Worm (Caenorhabditis elegans) whole organism, L4 larva: ENCODE data around the gene str-81.

Source experiments
- F49E8.2 ChIP-seq: sonication (generic microtip); optimal IDR thresholded peaks from 2 replicates; lab custom pipeline; 2016; ENCODE audit warnings: missing compliant biosample characterization, mild to moderate bottlenecking, missing genetic modification characterization, borderline replicate concordance
- R02D3.7 ChIP-seq: fragments of 150-350 bp; sonication (generic microtip); optimal IDR thresholded peaks from 3 replicates; lab custom pipeline; 2014; ENCODE audit warnings: missing biosample characterization, missing genetic modification characterization
- T20F7.1 ChIP-seq: fragments of 200-800 bp; sonication (Bioruptor generic); optimal IDR thresholded peaks from 2 replicates; lab custom pipeline; 2018; ENCODE audit warnings: mild to moderate bottlenecking, missing genetic modification characterization, missing compliant biosample characterization
- Y48G9A.11 ChIP-seq: fragments of 200-800 bp; sonication (Bioruptor generic); IDR thresholded peaks from 2 replicates; pipeline ENCODE4 v1.3.6; 2022; ENCODE audit warnings: missing genetic modification reagents, missing genetic modification characterization, missing compliant biosample characterization
- aha-1 ChIP-seq: fragments of 150-350 bp; peaks from one replicate; lab custom pipeline; 2014; ENCODE audit warnings: missing biosample characterization, missing genetic modification characterization
- ceh-20 ChIP-seq: fragments of 200-800 bp; sonication (Bioruptor generic); IDR thresholded peaks from 2 replicates; pipeline ENCODE4 v1.3.6; 2022; ENCODE audit warnings: missing genetic modification reagents, missing genetic modification characterization, missing compliant biosample characterization
- ceh-62 ChIP-seq: sonication (generic microtip); optimal IDR thresholded peaks from 2 replicates; lab custom pipeline; 2017; ENCODE audit warnings: missing biosample characterization, missing genetic modification characterization
- ces-1 ChIP-seq: fragments of 150-350 bp; sonication (generic microtip); optimal IDR thresholded peaks from 4 replicates; lab custom pipeline; 2014; ENCODE audit warnings: missing biosample characterization, missing genetic modification reagents, missing genetic modification characterization
- cey-2 ChIP-seq: sonication (generic microtip); optimal IDR thresholded peaks from 3 replicates; lab custom pipeline; 2017; ENCODE audit warnings: missing genetic modification characterization, mild to moderate bottlenecking, missing compliant biosample characterization, antibody characterized with exemption, borderline replicate concordance; ENCODE audit not compliant: insufficient read depth
- daf-12 ChIP-seq: fragments of 150-350 bp; optimal IDR thresholded peaks from 2 replicates; lab custom pipeline; 2014; ENCODE audit warnings: missing biosample characterization, missing genetic modification reagents, missing genetic modification characterization
- daf-19 ChIP-seq: fragments of 200-800 bp; sonication (Bioruptor generic); conservative IDR thresholded peaks from 2 replicates; pipeline ENCODE4 v1.3.6; 2022; ENCODE audit warnings: missing genetic modification characterization, missing compliant biosample characterization
- dmd-6 ChIP-seq: fragments of 200-800 bp; sonication (Bioruptor generic); IDR thresholded peaks from 2 replicates; pipeline ENCODE4 v1.3.6; 2022; ENCODE audit warnings: missing genetic modification reagents, missing genetic modification characterization, missing compliant biosample characterization
- dpl-1 ChIP-seq: fragments of 150-350 bp; optimal IDR thresholded peaks from 2 replicates; lab custom pipeline; 2014; ENCODE audit warnings: missing biosample characterization, missing genetic modification reagents, missing genetic modification characterization
- dve-1 ChIP-seq: sonication (generic microtip); optimal IDR thresholded peaks from 2 replicates; lab custom pipeline; 2017; ENCODE audit warnings: antibody characterized with exemption, mild to moderate bottlenecking, missing genetic modification characterization, missing compliant biosample characterization; ENCODE audit not compliant: insufficient read depth
- egl-43 ChIP-seq: fragments of 200-800 bp; sonication (Bioruptor generic); IDR thresholded peaks from 2 replicates; pipeline ENCODE4 v1.3.6; 2022; ENCODE audit warnings: missing genetic modification reagents, missing genetic modification characterization, missing compliant biosample characterization
- fkh-10 ChIP-seq: fragments of 150-350 bp; optimal IDR thresholded peaks from 2 replicates; lab custom pipeline; 2014; ENCODE audit warnings: missing biosample characterization, missing genetic modification reagents, missing genetic modification characterization
- gei-8 ChIP-seq: fragments of 200-800 bp; sonication (Bioruptor generic); optimal IDR thresholded peaks from 2 replicates; lab custom pipeline; 2018; ENCODE audit warnings: mild to moderate bottlenecking, missing genetic modification characterization, missing compliant biosample characterization
- hif-1 ChIP-seq, 2 experiments: sonication (generic microtip); optimal IDR thresholded peaks; 2 replicates each; lab custom pipeline; 2016 to 2017; ENCODE audit warnings: missing compliant biosample characterization in 2 of 2, missing genetic modification characterization in 2 of 2, missing genetic modification reagents in 2 of 2, missing genotype in 2 of 2, mild to moderate bottlenecking in 1 of 2
- hmg-1.1 ChIP-seq: fragments of 200-800 bp; sonication (Bioruptor generic); IDR thresholded peaks from 2 replicates; pipeline ENCODE4 v1.3.6; 2022; ENCODE audit warnings: missing genetic modification reagents, missing genetic modification characterization, missing compliant biosample characterization
- lim-7 ChIP-seq: fragments of 200-800 bp; sonication (Bioruptor generic); IDR thresholded peaks from 2 replicates; pipeline ENCODE4 v1.3.6; 2022; ENCODE audit warnings: missing genetic modification characterization, missing compliant biosample characterization
- lin-15B ChIP-seq: fragments of 150-350 bp; sonication (generic microtip); optimal IDR thresholded peaks from 3 replicates; lab custom pipeline; 2014; ENCODE audit warnings: missing biosample characterization, missing genetic modification characterization
- lin-39 ChIP-seq: fragments of 150-350 bp; optimal IDR thresholded peaks from 2 replicates; lab custom pipeline; 2014; ENCODE audit warnings: missing biosample characterization, missing genetic modification reagents, missing genetic modification characterization
- lir-3 ChIP-seq: sonication (generic microtip); optimal IDR thresholded peaks from 2 replicates; lab custom pipeline; 2016; ENCODE audit warnings: mild to moderate bottlenecking, missing genetic modification characterization, missing compliant biosample characterization
- lsy-2 ChIP-seq, 2 experiments: fragments of 150-350 bp in 1 of 2; sonication (generic microtip) in 1 of 2; optimal IDR thresholded peaks; 2 replicates each; lab custom pipeline; 2014 to 2017; ENCODE audit warnings: missing biosample characterization in 2 of 2, missing genetic modification characterization in 2 of 2
- madf-9 ChIP-seq: fragments of 200-800 bp; sonication (Bioruptor generic); conservative IDR thresholded peaks from 2 replicates; pipeline ENCODE4 v1.3.6; 2022; ENCODE audit warnings: missing genetic modification reagents, missing genetic modification characterization, missing compliant biosample characterization
- mdl-1 ChIP-seq, 2 experiments: fragments of 150-350 bp in 1 of 2; sonication (generic microtip) in 1 of 2; optimal IDR thresholded peaks; 2 replicates each; lab custom pipeline; 2014 to 2017; ENCODE audit warnings: missing biosample characterization in 2 of 2, missing genetic modification characterization in 2 of 2
- mep-1 ChIP-seq: fragments of 150-350 bp; sonication (generic microtip); optimal IDR thresholded peaks from 3 replicates; lab custom pipeline; 2014; ENCODE audit warnings: missing biosample characterization, missing genetic modification characterization
- mes-2 ChIP-seq: sonication (generic microtip); optimal IDR thresholded peaks from 2 replicates; lab custom pipeline; 2016; ENCODE audit warnings: missing genotype, mild to moderate bottlenecking, missing genetic modification characterization, missing compliant biosample characterization; ENCODE audit not compliant: poor library complexity, severe bottlenecking
- mxl-2 ChIP-seq: fragments of 200-800 bp; sonication (Bioruptor generic); conservative IDR thresholded peaks from 2 replicates; pipeline ENCODE4 v1.3.6; 2022; ENCODE audit warnings: missing genetic modification reagents, missing genetic modification characterization, missing compliant biosample characterization
- nhr-10 ChIP-seq: fragments of 150-350 bp; optimal IDR thresholded peaks from 2 replicates; lab custom pipeline; 2014; ENCODE audit warnings: missing biosample characterization, missing genetic modification characterization
- nhr-102 ChIP-seq: sonication (generic microtip); optimal IDR thresholded peaks from 2 replicates; lab custom pipeline; 2016; ENCODE audit warnings: mild to moderate bottlenecking, missing genetic modification characterization, moderate library complexity, missing compliant biosample characterization
- nhr-11 ChIP-seq: fragments of 150-350 bp; optimal IDR thresholded peaks from 2 replicates; lab custom pipeline; 2014; ENCODE audit warnings: missing biosample characterization, missing genetic modification characterization
- nhr-76 ChIP-seq: fragments of 150-350 bp; optimal IDR thresholded peaks from 2 replicates; lab custom pipeline; 2014; ENCODE audit warnings: missing biosample characterization, missing genetic modification characterization
- php-3 ChIP-seq: fragments of 200-800 bp; sonication (Bioruptor generic); IDR thresholded peaks from 2 replicates; pipeline ENCODE4 v1.3.6; 2022; ENCODE audit warnings: missing genetic modification reagents, missing genetic modification characterization, missing compliant biosample characterization
- pqm-1 ChIP-seq: sonication (generic microtip); optimal IDR thresholded peaks from 2 replicates; lab custom pipeline; 2017; ENCODE audit warnings: missing biosample characterization, missing genetic modification characterization
- rbr-2 ChIP-seq: sonication (generic microtip); optimal IDR thresholded peaks from 2 replicates; lab custom pipeline; 2016; ENCODE audit warnings: missing genotype, missing genetic modification characterization, missing compliant biosample characterization
- set-16 ChIP-seq: fragments of 200-800 bp; sonication (Bioruptor generic); IDR thresholded peaks from 2 replicates; pipeline ENCODE4 v1.3.6; 2022; ENCODE audit warnings: missing genetic modification reagents, missing genetic modification characterization, missing compliant biosample characterization
- snpc-1.2 ChIP-seq: fragments of 200-800 bp; sonication (Bioruptor generic); IDR thresholded peaks from 2 replicates; pipeline ENCODE4 v1.3.6; 2022; ENCODE audit warnings: missing genetic modification reagents, missing genetic modification characterization, missing compliant biosample characterization
- tag-97 ChIP-seq: fragments of 200-800 bp; sonication (Bioruptor generic); IDR thresholded peaks from 2 replicates; pipeline ENCODE4 v1.3.6; 2022; ENCODE audit warnings: missing genetic modification characterization, missing compliant biosample characterization
- vab-7 ChIP-seq: fragments of 200-800 bp; sonication (Bioruptor generic); IDR thresholded peaks from 2 replicates; pipeline ENCODE4 v1.3.6; 2022; ENCODE audit warnings: missing genetic modification reagents, missing genetic modification characterization, missing compliant biosample characterization

The str-81 gene

DNA sequence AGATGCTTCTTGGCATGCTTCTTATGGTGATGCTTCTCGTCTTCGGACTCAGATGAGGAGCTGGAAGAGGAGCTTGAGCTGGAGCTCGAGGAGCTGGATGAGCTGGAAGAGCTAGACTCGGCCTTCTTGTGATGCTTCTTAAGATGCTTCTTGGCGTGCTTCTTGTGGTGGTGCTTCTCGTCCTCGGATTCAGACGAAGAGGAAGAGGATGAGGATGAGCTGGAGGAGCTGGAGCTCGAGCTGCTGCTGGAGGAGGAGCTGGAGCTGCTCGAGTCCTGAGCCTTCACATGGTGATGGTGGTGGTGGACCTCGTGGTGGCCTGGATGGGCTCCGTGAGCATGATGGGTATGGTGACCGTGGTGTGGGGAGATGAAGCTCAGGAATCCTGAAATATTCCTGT, 48.1 kb downstream of the str-81 start:
- TF ChIP-seq mdl-1 (tag; optimal IDR thresholded peaks at IDR 0.05; lab: Kevin White, UChicago) (no peak), gei-8 (GFP tag; lab: Kevin White, UChicago) (no peak), ceh-20 (no peak), set-16 (peak; percentile 89), php-3 (GFP tag; lab: Robert Waterston, UW) (0 out of 2 replicates have a peak, but pooled peaks have one; percentile 11), mep-1 (tag; lab: Kevin White, UChicago) (no peak), Y48G9A.11 (no peak), lim-7 (GFP tag; lab: Robert Waterston, UW) (no peak)

ce11 chrV:19201190-19201589, 49.7 kb downstream of the str-81 start:
- TF ChIP-seq lin-15B = no peak
- TF ChIP-seq set-16 = peak; percentile 79

DNA sequence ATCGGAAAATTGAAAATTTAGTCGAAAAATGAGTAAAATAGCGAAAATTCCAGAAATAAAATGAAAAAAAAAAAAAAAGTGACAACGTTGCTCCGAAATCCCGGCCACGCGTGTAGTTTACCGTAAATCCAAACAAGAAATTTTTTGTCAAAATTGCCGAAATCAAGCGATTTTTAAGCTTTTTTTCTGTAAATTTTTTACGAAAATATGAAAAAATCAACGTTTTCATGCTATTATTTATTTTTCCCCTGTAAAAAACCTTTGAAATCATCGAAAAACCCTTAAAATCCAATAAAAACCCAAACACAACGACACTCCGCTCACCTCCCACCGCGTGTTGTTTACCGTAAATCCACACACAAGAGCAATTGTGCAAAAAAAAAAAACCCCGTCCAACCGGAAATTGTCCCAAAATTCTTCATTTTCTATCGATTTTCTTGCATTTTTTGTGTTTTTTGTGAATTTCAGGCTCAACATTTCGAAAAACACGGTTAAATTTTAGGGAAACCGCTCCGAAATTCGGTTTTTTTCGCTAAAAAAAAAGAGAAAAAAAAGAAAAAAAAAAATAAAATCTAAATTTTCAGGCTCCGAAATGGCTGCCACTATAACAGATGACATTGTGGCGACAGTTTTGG, 60.8 kb downstream of the str-81 start, which contains the start of the genes Y39B6A.3 and pph-5:
TSS of gene Y39B6A.3 (minus strand) at position 51 of the 635 bp plus-strand sequence.
TSS of gene pph-5 (plus strand) at position 585 of the 635 bp plus-strand sequence.
- TF ChIP-seq mxl-2 = no peak
- peak; percentile 14 for TF ChIP-seq nhr-11 (tag; lab: Kevin White, UChicago)
- no peak for TF ChIP-seq F49E8.2 (tag; lab: Kevin White, UChicago)
- no peak for TF ChIP-seq madf-9 (GFP tag; lab: Robert Waterston, UW)
- TF ChIP-seq R02D3.7 (tag; lab: Kevin White, UChicago) = peak; percentile 94
- no peak for TF ChIP-seq daf-19 (GFP tag; lab: Robert Waterston, UW)
- no peak for TF ChIP-seq pqm-1 (tag; lab: Kevin White, UChicago)
- no peak for TF ChIP-seq fkh-10
- TF ChIP-seq daf-12 (tag; lab: Kevin White, UChicago) = no peak
- no peak for TF ChIP-seq egl-43 (GFP tag; lab: Robert Waterston, UW)
- no peak for TF ChIP-seq tag-97
- no peak for TF ChIP-seq hif-1 (tag; optimal IDR thresholded peaks at IDR 0.05; lab: Kevin White, UChicago)
- TF ChIP-seq lsy-2 (tag; optimal IDR thresholded peaks at IDR 0.05; lab: Kevin White, UChicago) = peak in 1 of 2 experiments; percentile 42
- TF ChIP-seq mes-2 = peak; percentile 48
- TF ChIP-seq dpl-1 (GFP tag; lab: Kevin White, UChicago) = peak; percentile 37
- TF ChIP-seq Y48G9A.11 = peak; percentile 99
- peak; percentile 35 for TF ChIP-seq rbr-2 (tag; lab: Kevin White, UChicago)
- TF ChIP-seq snpc-1.2 (GFP tag; lab: Robert Waterston, UW) = no peak
- TF ChIP-seq aha-1 (tag; lab: Kevin White, UChicago) = peak; percentile 24
- TF ChIP-seq dve-1 = peak; percentile 19
- no peak for TF ChIP-seq cey-2 (tag; lab: Kevin White, UChicago)
- TF ChIP-seq nhr-76 (tag; lab: Kevin White, UChicago) = no peak
- no peak for TF ChIP-seq ceh-20
- peak; percentile 100 for TF ChIP-seq T20F7.1 (GFP tag; lab: Kevin White, UChicago)
- no peak for TF ChIP-seq nhr-10
- no peak for TF ChIP-seq lin-39 (tag; lab: Kevin White, UChicago)
- no peak for TF ChIP-seq lir-3 (tag; lab: Kevin White, UChicago)
- TF ChIP-seq mep-1 (tag; lab: Kevin White, UChicago) = peak; percentile 48
- TF ChIP-seq nhr-102 (tag; lab: Kevin White, UChicago) = no peak
- no peak for TF ChIP-seq vab-7 (GFP tag; lab: Robert Waterston, UW)
- 0 out of 2 replicates have a peak, but pooled peaks have one; percentile 26 for TF ChIP-seq hmg-1.1 (GFP tag; lab: Robert Waterston, UW)
- no peak for TF ChIP-seq dmd-6
- no peak for TF ChIP-seq ceh-62 (tag; lab: Kevin White, UChicago)
- TF ChIP-seq ces-1 (GFP tag; lab: Kevin White, UChicago) = no peak
